Fruit fly (Drosophila melanogaster) whole organism, pupa: Measurements from ENCODE around the gene Rac2.

Source experiments
- CG10348 ChIP-seq: fragments of 200-800 bp; sonication (Bioruptor generic); IDR thresholded peaks from 2 replicates; pipeline ENCODE4 v1.3.6; 2022; ENCODE audit warnings: missing biosample characterization, missing genetic modification characterization
- CG14655 ChIP-seq: fragments of 200-800 bp; sonication (Bioruptor generic); optimal IDR thresholded peaks from 3 replicates; lab custom pipeline; 2017; ENCODE audit warnings: mild to moderate bottlenecking, missing biosample characterization, missing genetic modification reagents, missing genetic modification characterization
- CG15710 ChIP-seq: fragments of 200-800 bp; sonication (Bioruptor generic); optimal IDR thresholded peaks from 2 replicates; lab custom pipeline; 2018; ENCODE audit warnings: missing biosample characterization, mild to moderate bottlenecking, missing genetic modification characterization, moderate library complexity
- CG17806 ChIP-seq: fragments of 200-800 bp; sonication (Bioruptor generic); optimal IDR thresholded peaks from 2 replicates; lab custom pipeline; 2018; ENCODE audit warnings: missing biosample characterization, mild to moderate bottlenecking, missing genetic modification characterization, moderate library complexity
- CG8301 ChIP-seq: fragments of 200-800 bp; sonication (Bioruptor generic); optimal IDR thresholded peaks from 2 replicates; lab custom pipeline; 2018; ENCODE audit warnings: missing biosample characterization, mild to moderate bottlenecking, missing genetic modification characterization
- CG9948 ChIP-seq: fragments of 200-800 bp; sonication (Bioruptor generic); optimal IDR thresholded peaks from 2 replicates; lab custom pipeline; 2018; ENCODE audit warnings: missing biosample characterization, mild to moderate bottlenecking, missing genetic modification characterization, moderate library complexity
- D1 ChIP-seq: fragments of 200-800 bp; sonication (Bioruptor generic); optimal IDR thresholded peaks from 2 replicates; lab custom pipeline; 2018; ENCODE audit warnings: missing biosample characterization, mild to moderate bottlenecking, missing genetic modification characterization, moderate library complexity
- EcR ChIP-seq: fragments of 200-800 bp; sonication (Bioruptor generic); optimal IDR thresholded peaks from 3 replicates; lab custom pipeline; 2019; ENCODE audit warnings: missing biosample characterization, missing genetic modification characterization, mild to moderate bottlenecking, moderate library complexity, missing genetic modification reagents
- Ets98B ChIP-seq: fragments of 200-800 bp; sonication (Bioruptor generic); IDR thresholded peaks from 2 replicates; pipeline ENCODE4 v1.3.6; 2022; ENCODE audit warnings: missing biosample characterization, missing genetic modification characterization
- Pif1A ChIP-seq: fragments of 200-800 bp; sonication (Bioruptor generic); optimal IDR thresholded peaks from 3 replicates; lab custom pipeline; 2016; ENCODE audit warnings: missing biosample characterization, missing genetic modification characterization
- rn ChIP-seq: fragments of 200-800 bp; sonication (Bioruptor generic); IDR thresholded peaks from 2 replicates; pipeline ENCODE4 v1.3.6; 2022; ENCODE audit warnings: missing biosample characterization, missing genetic modification characterization

DNA sequence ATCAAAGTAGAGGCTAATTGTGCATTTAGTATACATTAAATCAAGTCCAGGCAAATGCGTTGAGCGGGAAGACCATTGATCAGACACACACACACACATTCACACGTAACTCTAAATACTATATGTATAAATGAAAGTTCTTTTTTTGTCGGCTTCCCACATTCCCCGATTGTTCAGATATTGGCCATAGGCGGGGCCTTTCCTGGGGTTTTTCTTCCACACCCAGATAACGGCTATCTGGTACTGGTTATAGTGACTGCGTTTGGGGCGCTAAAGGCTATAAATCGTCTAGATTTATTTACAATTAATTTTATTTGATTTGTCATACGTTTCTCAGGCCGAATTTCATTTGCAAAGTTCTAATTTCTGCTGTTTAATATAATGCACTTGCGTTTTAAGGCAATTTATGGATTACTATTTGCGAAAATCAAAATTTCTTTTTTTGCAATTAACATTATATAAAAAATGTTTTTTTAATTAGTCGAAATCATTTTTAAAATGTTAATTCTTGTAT, 2.1 kb downstream of the Rac2 start:
- TF ChIP-seq CG9948 (tag; lab: Kevin White, UChicago) (no peak), CG15710 (tag; lab: Kevin White, UChicago) (no peak), CG14655 (GFP tag; lab: Kevin White, UChicago) (no peak), CG10348 (GFP tag; lab: Robert Waterston, UW) (no peak), EcR (GFP tag; lab: Kevin White, UChicago) (no peak), rn (no peak), D1 (tag; lab: Kevin White, UChicago) (no peak), Ets98B (GFP tag; lab: Robert Waterston, UW) (no peak), CG8301 (tag; lab: Kevin White, UChicago) (no peak), CG17806 (tag; lab: Kevin White, UChicago) (no peak), Pif1A (GFP tag; lab: Kevin White, UChicago) (no peak)
